Worm (Caenorhabditis elegans) whole organism, L1 larva: ENCODE results near the gene F12E12.2.

Experiments
- C34B4.2 ChIP-seq: sonication (generic microtip); optimal IDR thresholded peaks from 2 replicates; lab custom pipeline; 2017; ENCODE audit warnings: mild to moderate bottlenecking, missing genetic modification characterization, missing compliant biosample characterization
- aha-1 ChIP-seq: fragments of 150-350 bp; optimal IDR thresholded peaks from 2 replicates; lab custom pipeline; 2014; ENCODE audit warnings: missing biosample characterization, missing genetic modification characterization
- ama-1 ChIP-seq: fragments of 150-350 bp; optimal IDR thresholded peaks from 2 replicates; lab custom pipeline; 2014
- ceh-82 ChIP-seq, 3 experiments: fragments of 150-350 bp in 1 of 3; sonication (generic microtip) in 2 of 3; optimal IDR thresholded peaks; 2 replicates each; lab custom pipeline; 2014 to 2017; ENCODE audit warnings: missing biosample characterization in 3 of 3, missing genetic modification characterization in 3 of 3
- ceh-88 ChIP-seq: fragments of 200-800 bp; sonication (Bioruptor generic); IDR thresholded peaks from 2 replicates; pipeline ENCODE4 v1.3.6; 2022; ENCODE audit warnings: missing genetic modification characterization, missing compliant biosample characterization
- dpl-1 ChIP-seq, 3 experiments: fragments of 150-350 bp in 2 of 3; sonication (generic microtip) in 1 of 3; optimal IDR thresholded peaks; 2 replicates each; lab custom pipeline; 2014 to 2017; ENCODE audit warnings: missing biosample characterization in 3 of 3, missing genetic modification characterization in 3 of 3, missing genetic modification reagents in 3 of 3
- dsc-1 ChIP-seq: sonication (generic microtip); optimal IDR thresholded peaks from 2 replicates; lab custom pipeline; 2016; ENCODE audit warnings: mild to moderate bottlenecking, missing genetic modification characterization, missing compliant biosample characterization
- efl-1 ChIP-seq, 4 experiments: fragments of 150-350 bp; optimal IDR thresholded peaks in 3 of 4; peaks in 1 of 4; 1 replicate in 1 of 4; 2 replicates in 3 of 4; lab custom pipeline; 2014; ENCODE audit warnings: missing biosample characterization in 2 of 4, missing genetic modification characterization in 2 of 4, missing genetic modification reagents in 2 of 4
- efl-3 ChIP-seq: fragments of 200-800 bp; sonication (Bioruptor generic); optimal IDR thresholded peaks from 2 replicates; lab custom pipeline; 2018; ENCODE audit warnings: mild to moderate bottlenecking, missing genetic modification characterization, missing compliant biosample characterization
- elt-3 ChIP-seq, 6 experiments: fragments of 150-350 bp in 1 of 6; sonication (generic microtip); optimal IDR thresholded peaks; 2 replicates each; lab custom pipeline; 2017 to 2018; ENCODE audit warnings: missing biosample characterization in 6 of 6, missing genetic modification characterization in 6 of 6, inconsistent platforms in 1 of 6
- fkh-4 ChIP-seq: sonication (generic microtip); optimal IDR thresholded peaks from 2 replicates; lab custom pipeline; 2016; ENCODE audit warnings: missing compliant biosample characterization, missing genetic modification characterization, borderline replicate concordance
- fkh-8 ChIP-seq: sonication (generic microtip); optimal IDR thresholded peaks from 2 replicates; lab custom pipeline; 2016; ENCODE audit warnings: mild to moderate bottlenecking, missing genetic modification characterization, missing compliant biosample characterization
- fos-1 ChIP-seq: fragments of 150-350 bp; optimal IDR thresholded peaks from 2 replicates; lab custom pipeline; 2014; ENCODE audit warnings: missing biosample characterization, missing genetic modification characterization
- hpl-2 ChIP-seq: fragments of 150-350 bp; optimal IDR thresholded peaks from 2 replicates; lab custom pipeline; 2014; ENCODE audit warnings: missing biosample characterization, missing genetic modification reagents, missing genetic modification characterization
- jun-1 ChIP-seq: fragments of 150-350 bp; optimal IDR thresholded peaks from 2 replicates; lab custom pipeline; 2014; ENCODE audit warnings: missing biosample characterization, missing genetic modification reagents, missing genetic modification characterization
- lin-13 ChIP-seq: fragments of 150-350 bp; optimal IDR thresholded peaks from 2 replicates; lab custom pipeline; 2014; ENCODE audit warnings: missing biosample characterization, missing genetic modification reagents, missing genetic modification characterization
- lin-15B ChIP-seq: fragments of 150-350 bp; sonication (generic microtip); optimal IDR thresholded peaks from 3 replicates; lab custom pipeline; 2014; ENCODE audit warnings: missing biosample characterization, missing genetic modification characterization
- lin-39 ChIP-seq: fragments of 150-350 bp; optimal IDR thresholded peaks from 2 replicates; lab custom pipeline; 2014; ENCODE audit warnings: missing biosample characterization, missing genetic modification reagents, missing genetic modification characterization
- mef-2 ChIP-seq: fragments of 150-350 bp; optimal IDR thresholded peaks from 2 replicates; lab custom pipeline; 2014; ENCODE audit warnings: missing biosample characterization, missing genetic modification characterization
- nhr-11 ChIP-seq: fragments of 150-350 bp; optimal IDR thresholded peaks from 2 replicates; lab custom pipeline; 2014; ENCODE audit warnings: missing biosample characterization, missing genetic modification characterization
- nhr-12 ChIP-seq: sonication (generic microtip); optimal IDR thresholded peaks from 2 replicates; lab custom pipeline; 2017; ENCODE audit warnings: missing biosample characterization, missing genetic modification characterization
- nhr-19 ChIP-seq: fragments of 200-800 bp; sonication (Bioruptor generic); conservative IDR thresholded peaks from 2 replicates; pipeline ENCODE4 v1.3.6; 2022; ENCODE audit warnings: missing genetic modification characterization, missing compliant biosample characterization
- nhr-237 ChIP-seq: fragments of 150-350 bp; optimal IDR thresholded peaks from 2 replicates; lab custom pipeline; 2014; ENCODE audit warnings: missing biosample characterization, missing genetic modification characterization
- nhr-28 ChIP-seq: fragments of 150-350 bp; optimal IDR thresholded peaks from 2 replicates; lab custom pipeline; 2014; ENCODE audit warnings: missing biosample characterization, missing genetic modification characterization
- nhr-47 ChIP-seq: sonication (generic microtip); optimal IDR thresholded peaks from 2 replicates; lab custom pipeline; 2016; ENCODE audit warnings: mild to moderate bottlenecking, missing genetic modification characterization, moderate library complexity, missing compliant biosample characterization
- nhr-71 ChIP-seq: sonication (generic microtip); optimal IDR thresholded peaks from 2 replicates; lab custom pipeline; 2016; ENCODE audit warnings: mild to moderate bottlenecking, missing genetic modification characterization, moderate library complexity, missing compliant biosample characterization
- pax-3 ChIP-seq: fragments of 200-800 bp; sonication (Bioruptor generic); optimal IDR thresholded peaks from 2 replicates; lab custom pipeline; 2018; ENCODE audit warnings: mild to moderate bottlenecking, missing genetic modification characterization, moderate library complexity, missing compliant biosample characterization
- rnt-1 ChIP-seq: sonication (generic microtip); optimal IDR thresholded peaks from 2 replicates; lab custom pipeline; 2016; ENCODE audit warnings: mild to moderate bottlenecking, missing genetic modification characterization, moderate library complexity, missing compliant biosample characterization
- snu-23 ChIP-seq: sonication (generic microtip); optimal IDR thresholded peaks from 2 replicates; lab custom pipeline; 2016; ENCODE audit warnings: missing genetic modification characterization, missing compliant biosample characterization
- tlp-1 ChIP-seq: fragments of 150-350 bp; optimal IDR thresholded peaks from 2 replicates; lab custom pipeline; 2014; ENCODE audit warnings: missing biosample characterization, missing genetic modification characterization
- unc-130 ChIP-seq: fragments of 150-350 bp; optimal IDR thresholded peaks from 2 replicates; lab custom pipeline; 2017; ENCODE audit warnings: missing biosample characterization, missing genetic modification characterization, inconsistent platforms
- xbp-1 ChIP-seq: sonication (generic microtip); optimal IDR thresholded peaks from 2 replicates; lab custom pipeline; 2016; ENCODE audit warnings: missing genetic modification characterization, missing compliant biosample characterization
- zip-4 ChIP-seq: fragments of 200-800 bp; sonication (Bioruptor generic); optimal IDR thresholded peaks from 2 replicates; lab custom pipeline; 2018; ENCODE audit warnings: mild to moderate bottlenecking, missing genetic modification characterization, moderate library complexity, missing compliant biosample characterization
- ztf-4 ChIP-seq: fragments of 150-350 bp; optimal IDR thresholded peaks from 2 replicates; lab custom pipeline; 2014; ENCODE audit warnings: missing biosample characterization, missing genetic modification characterization

Gene F12E12.2

ce11 chrII:3701305-3701704, 38.4 kb upstream of the F12E12.2 start, which contains the start of gene srx-105:
srx-105 (minus strand) TSS chrII:3701405.
- TF ChIP-seq nhr-237 (tag; lab: Kevin White, UChicago) (no peak), zip-4 (GFP tag; lab: Kevin White, UChicago) (no peak), nhr-19 (GFP tag; lab: Robert Waterston, UW) (no peak)
- TF ChIP-seq, all 84 proteins: peak for 0

DNA sequence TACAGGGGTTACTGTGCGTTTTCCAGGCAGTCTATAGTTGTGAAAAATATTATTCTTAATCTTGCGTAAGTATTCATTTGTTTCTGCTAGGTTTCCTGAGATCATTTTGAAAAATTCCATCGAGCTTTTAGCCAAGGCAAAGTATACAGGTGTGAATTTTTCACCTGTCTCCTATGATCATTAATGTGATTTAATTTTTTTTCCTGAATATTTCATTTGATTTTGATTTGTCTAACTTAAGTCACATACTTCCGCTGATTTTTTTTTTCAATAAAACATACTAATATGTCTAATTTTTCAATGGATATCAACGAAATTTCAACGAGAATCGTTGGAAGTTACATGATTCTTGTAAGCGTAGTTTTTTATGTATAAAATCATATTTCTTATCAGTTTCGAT, 34.4 kb upstream of the F12E12.2 start, which contains the start of gene srx-108:
Gene srx-108, plus strand, starts transcription at position 301 of the 400 bp plus-strand sequence.
- TF ChIP-seq efl-1 (optimal IDR thresholded peaks at IDR 0.05; lab: Kevin White, UChicago): no peak
- TF ChIP-seq efl-1 (GFP tag; optimal IDR thresholded peaks at IDR 0.05 in 1 of 2; lab: Kevin White, UChicago): peak in 1 of 2 experiments; percentile 54
- TF ChIP-seq fos-1 (tag; lab: Kevin White, UChicago): no peak

DNA sequence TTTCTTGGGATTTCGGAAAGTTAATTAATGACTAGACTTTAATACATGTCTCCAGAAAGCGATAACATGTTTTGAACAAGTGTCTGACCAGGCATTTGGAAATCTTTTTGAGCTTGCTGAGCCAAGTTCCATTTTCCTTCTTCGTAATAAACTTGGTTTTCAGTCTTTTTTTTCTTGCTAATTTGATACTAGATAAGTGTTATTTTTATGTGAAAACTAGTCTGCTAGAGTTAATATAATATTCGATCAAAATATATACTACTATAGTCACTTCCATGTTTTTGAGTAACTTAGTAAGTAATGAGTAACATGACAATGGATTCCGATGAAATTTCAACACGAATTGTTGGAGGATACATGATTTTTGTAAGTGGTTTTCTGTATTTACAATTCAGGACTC, 30.5 kb upstream of the F12E12.2 start, which contains the start of gene srx-110:
Gene srx-110, plus strand, starts transcription at position 301 of the 400 bp plus-strand sequence.
- TF ChIP-seq tlp-1 (tag; lab: Kevin White, UChicago): no peak

DNA sequence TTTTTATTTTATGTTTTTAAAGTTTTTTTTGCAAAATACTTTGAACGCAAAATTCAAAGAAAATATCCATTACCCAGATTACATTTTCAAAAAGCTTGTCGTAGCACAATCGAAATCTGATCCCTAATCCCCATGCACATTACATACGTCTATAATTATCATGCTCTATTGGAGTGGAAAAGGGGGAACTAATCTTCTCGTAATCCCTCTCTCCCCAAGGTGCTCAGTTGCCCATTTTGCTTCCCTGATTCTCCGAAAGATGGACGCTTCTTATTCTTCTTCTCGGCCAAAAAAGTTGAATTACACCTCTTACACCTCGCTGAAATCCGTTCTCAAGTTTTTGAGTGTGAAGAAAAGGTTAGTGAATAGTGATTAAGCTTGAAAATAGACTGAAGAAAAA, 28.7 kb upstream of the F12E12.2 start, which contains the start of gene fbxc-53:
Gene fbxc-53, plus strand, starts transcription at position 245 of the 400 bp plus-strand sequence.
- no peak for TF ChIP-seq aha-1 (tag; lab: Kevin White, UChicago)
- no peak for TF ChIP-seq dpl-1 (GFP tag; optimal IDR thresholded peaks at IDR 0.05; lab: Kevin White, UChicago)
- TF ChIP-seq ceh-88 (GFP tag; lab: Robert Waterston, UW): no peak
- peak; percentile 77 for TF ChIP-seq dsc-1 (tag; lab: Kevin White, UChicago)
- no peak for TF ChIP-seq ama-1
- no peak for TF ChIP-seq pax-3 (tag; lab: Kevin White, UChicago)
- TF ChIP-seq lin-39 (tag; lab: Kevin White, UChicago): no peak
- no peak for TF ChIP-seq elt-3 (tag; optimal IDR thresholded peaks at IDR 0.05; lab: Kevin White, UChicago)
- no peak for TF ChIP-seq lin-13
- TF ChIP-seq nhr-11 (tag; lab: Kevin White, UChicago): no peak
- no peak for TF ChIP-seq xbp-1 (tag; lab: Kevin White, UChicago)
- no peak for TF ChIP-seq hpl-2 (GFP tag; lab: Kevin White, UChicago)
- no peak for TF ChIP-seq nhr-12 (tag; lab: Kevin White, UChicago)
- TF ChIP-seq fkh-8 (tag; lab: Kevin White, UChicago): peak; percentile 45

- TF ChIP-seq ztf-4 (tag; lab: Kevin White, UChicago): no peak
- TF ChIP-seq ceh-82 (tag; optimal IDR thresholded peaks at IDR 0.05; lab: Kevin White, UChicago): no peak
- TF ChIP-seq nhr-11 (tag; lab: Kevin White, UChicago): no peak
- no peak for TF ChIP-seq nhr-19 (GFP tag; lab: Robert Waterston, UW)
- TF ChIP-seq lin-15B (tag; lab: Kevin White, UChicago): no peak
- TF ChIP-seq snu-23: no peak
- TF ChIP-seq efl-3 (GFP tag; lab: Kevin White, UChicago): no peak
- TF ChIP-seq nhr-47: no peak
- no peak for TF ChIP-seq nhr-71 (tag; lab: Kevin White, UChicago)
- no peak for TF ChIP-seq C34B4.2
- no peak for TF ChIP-seq mef-2 (tag; lab: Kevin White, UChicago)
- no peak for TF ChIP-seq hpl-2 (GFP tag; lab: Kevin White, UChicago)
- no peak for TF ChIP-seq unc-130 (tag; lab: Kevin White, UChicago)
- no peak for TF ChIP-seq rnt-1 (tag; lab: Kevin White, UChicago)
- TF ChIP-seq jun-1 (tag; lab: Kevin White, UChicago): no peak
- no peak for TF ChIP-seq fkh-4 (tag; lab: Kevin White, UChicago)
- no peak for TF ChIP-seq nhr-28 (tag; lab: Kevin White, UChicago)
- TF ChIP-seq nhr-237 (tag; lab: Kevin White, UChicago): no peak
- TF ChIP-seq, all 84 proteins: peak for 0
Observed at ce11 chrII:3714595-3714994, 25.2 kb upstream of the F12E12.2 start, which contains the start of gene srh-100. srh-100 (minus strand) TSS chrII:3714695.
